Fruit fly (Drosophila melanogaster) whole organism, prepupa: ENCODE measurements around the gene CG33927.

Experiments used
- CG10631 ChIP-seq: fragments of 200-800 bp; sonication (Bioruptor generic); optimal IDR thresholded peaks from 2 replicates; lab custom pipeline; 2016; ENCODE audit warnings: missing biosample characterization, missing genetic modification characterization
- CG31627 ChIP-seq: fragments of 200-800 bp; sonication (Bioruptor generic); optimal IDR thresholded peaks from 3 replicates; lab custom pipeline; 2016; ENCODE audit warnings: missing biosample characterization, missing genetic modification characterization
- CG6808 ChIP-seq: fragments of 200-800 bp; sonication (Bioruptor generic); optimal IDR thresholded peaks from 3 replicates; lab custom pipeline; 2017; ENCODE audit warnings: missing biosample characterization, missing genetic modification characterization, mild to moderate bottlenecking, moderate library complexity, missing genetic modification reagents
- CG7368 ChIP-seq: fragments of 200-800 bp; sonication (Bioruptor generic); optimal IDR thresholded peaks from 3 replicates; lab custom pipeline; 2016; ENCODE audit warnings: missing biosample characterization, missing genetic modification characterization
- CG8632 ChIP-seq: fragments of 200-800 bp; sonication (Bioruptor generic); optimal IDR thresholded peaks from 3 replicates; lab custom pipeline; 2016; ENCODE audit warnings: missing biosample characterization, missing genetic modification characterization
- Ets96B ChIP-seq: fragments of 200-800 bp; optimal IDR thresholded peaks from 2 replicates; lab custom pipeline; 2019; ENCODE audit warnings: missing biosample characterization, mild to moderate bottlenecking, missing genetic modification characterization, moderate library complexity
- Gug ChIP-seq: fragments of 200-800 bp; sonication (Bioruptor generic); IDR thresholded peaks from 2 replicates; pipeline ENCODE4 v1.3.6; 2022; ENCODE audit warnings: missing biosample characterization, missing genetic modification characterization
- cyc ChIP-seq: fragments of 200-800 bp; sonication (Bioruptor generic); optimal IDR thresholded peaks from 3 replicates; lab custom pipeline; 2016; ENCODE audit warnings: missing biosample characterization, missing genetic modification characterization

dm6 chr3R:4687207-4687606 lies 3.2 kb downstream of the CG33927 start:
- TF ChIP-seq CG7368 (GFP tag; lab: Kevin White, UChicago): peak; percentile 44
- peak; percentile 71 for TF ChIP-seq CG10631 (GFP tag; lab: Kevin White, UChicago)
- TF ChIP-seq CG31627 (GFP tag; lab: Kevin White, UChicago): peak; percentile 23
- peak; percentile 4 for TF ChIP-seq CG6808 (GFP tag; lab: Kevin White, UChicago)
- no peak for TF ChIP-seq CG8632
- peak; percentile 45 for TF ChIP-seq Ets96B (tag; lab: Kevin White, UChicago)
- peak; percentile 56; the same call in 1 of the 2 replicates for TF ChIP-seq Gug (GFP tag; lab: Robert Waterston, UW)
- TF ChIP-seq cyc (GFP tag; lab: Kevin White, UChicago): peak; percentile 32
